Worm (Caenorhabditis elegans): ENCODE measurements around the gene H04J21.4.

ce11 chrIII:2343273-2343672 is 25.1 kb downstream of the H04J21.4 start, which contains the start of gene phf-5:
- no peak for TF ChIP-seq ets-7 (tag; optimal IDR thresholded peaks at IDR 0.05)
- no peak for TF ChIP-seq ama-1 (optimal IDR thresholded peaks at IDR 0.05)
- TF ChIP-seq F13C5.2 (tag; optimal IDR thresholded peaks at IDR 0.05) = no peak
- TF ChIP-seq flt-1 (GFP tag; IDR thresholded peaks at IDR 0.05) = no peak
- TF ChIP-seq ceh-13 (GFP tag; optimal IDR thresholded peaks at IDR 0.05) = no peak
- TF ChIP-seq aly-1 (tag; optimal IDR thresholded peaks at IDR 0.05) = no peak
- no peak for TF ChIP-seq tbx-37 (GFP tag; conservative IDR thresholded peaks at IDR 0.05)
- no peak for TF ChIP-seq tbx-11 (GFP tag; IDR thresholded peaks at IDR 0.05)

Measured in whole organism, early embryonic.